Fruit fly (Drosophila melanogaster) whole organism, wandering third instar larva: ENCODE data around the gene Jhbp16.

Experiments used
- Abd-B ChIP-seq: fragments of >200 bp; optimal IDR thresholded peaks from 2 replicates; lab custom pipeline; 2017; ENCODE audit warnings: missing biosample characterization, missing genetic modification characterization
- CrebA ChIP-seq: fragments of 200-800 bp; sonication (Bioruptor generic); optimal IDR thresholded peaks from 2 replicates; lab custom pipeline; 2016; ENCODE audit warnings: missing biosample characterization, mild to moderate bottlenecking, missing genetic modification characterization, borderline replicate concordance
- Dfd ChIP-seq: fragments of >200 bp; optimal IDR thresholded peaks from 2 replicates; lab custom pipeline; 2017; ENCODE audit warnings: missing biosample characterization, missing genetic modification characterization
- Dif ChIP-seq: fragments of 200-275, 200-300 bp; sonication (Bioruptor generic); optimal IDR thresholded peaks from 2 replicates; lab custom pipeline; 2018; ENCODE audit warnings: missing biosample characterization, missing genetic modification characterization; ENCODE audit not compliant: partially characterized antibody
- HLH106 ChIP-seq: fragments of 200-800 bp; optimal IDR thresholded peaks from 3 replicates; lab custom pipeline; 2019; ENCODE audit warnings: missing biosample characterization, mild to moderate bottlenecking, missing genetic modification characterization, moderate library complexity
- Hnf4 ChIP-seq: fragments of 200-800 bp; sonication (Bioruptor generic); optimal IDR thresholded peaks from 2 replicates; lab custom pipeline; 2016; ENCODE audit warnings: missing biosample characterization, mild to moderate bottlenecking, missing genetic modification characterization
- Hr78 ChIP-seq: fragments of >200 bp; optimal IDR thresholded peaks from 2 replicates; lab custom pipeline; 2017; ENCODE audit warnings: missing biosample characterization, missing genetic modification characterization
- Hr83 ChIP-seq: fragments of 200-300 bp; sonication (Bioruptor generic); optimal IDR thresholded peaks from 2 replicates; lab custom pipeline; 2016; ENCODE audit warnings: missing biosample characterization, mild to moderate bottlenecking, missing genetic modification characterization, moderate library complexity; ENCODE audit not compliant: poor library complexity, severe bottlenecking
- Jra ChIP-seq: sonication (Bioruptor generic); optimal IDR thresholded peaks from 2 replicates; lab custom pipeline; 2016; ENCODE audit warnings: missing biosample characterization, missing genetic modification characterization
- Myc ChIP-seq: fragments of >200 bp; optimal IDR thresholded peaks from 2 replicates; lab custom pipeline; 2017
- N ChIP-seq: fragments of >200 bp; optimal IDR thresholded peaks from 2 replicates; lab custom pipeline; 2018; ENCODE audit warnings: missing biosample characterization, missing external identifiers, missing genetic modification characterization
- OdsH ChIP-seq: fragments of 200-800 bp; sonication (Bioruptor generic); optimal IDR thresholded peaks from 2 replicates; lab custom pipeline; 2016; ENCODE audit warnings: missing biosample characterization, mild to moderate bottlenecking, missing genetic modification characterization
- Rel ChIP-seq, 2 experiments: fragments of 200-800 bp; sonication (Bioruptor generic) in 1 of 2; optimal IDR thresholded peaks; 2 replicates in 1 of 2; 3 replicates in 1 of 2; lab custom pipeline; 2016 to 2019; ENCODE audit warnings: mild to moderate bottlenecking in 2 of 2, missing biosample characterization in 2 of 2, missing genetic modification characterization in 2 of 2, moderate library complexity in 1 of 2
- Sp1 ChIP-seq: fragments of 200-800 bp; sonication (Bioruptor generic); optimal IDR thresholded peaks from 3 replicates; lab custom pipeline; 2019; ENCODE audit warnings: missing biosample characterization, mild to moderate bottlenecking, missing genetic modification characterization, moderate library complexity
- br ChIP-seq: fragments of 200-800 bp; sonication (Bioruptor generic); optimal IDR thresholded peaks from 2 replicates; lab custom pipeline; 2016; ENCODE audit warnings: missing biosample characterization, missing genetic modification characterization
- brk ChIP-seq: fragments of 200-800 bp; sonication (Bioruptor generic); optimal IDR thresholded peaks from 2 replicates; lab custom pipeline; 2016; ENCODE audit warnings: missing biosample characterization, mild to moderate bottlenecking, missing genetic modification characterization
- dl ChIP-seq, 2 experiments: fragments of 175-275, 200-275 bp in 1 of 2; fragments of 200-275 bp in 1 of 2; sonication (Bioruptor generic); optimal IDR thresholded peaks; lab custom pipeline; 2018; ENCODE audit warnings: mild to moderate bottlenecking in 2 of 2, missing biosample characterization in 2 of 2, missing genetic modification characterization in 2 of 2, moderate library complexity in 2 of 2; ENCODE audit not compliant: partially characterized antibody in 2 of 2, insufficient read depth in 1 of 2
- dmrt93B ChIP-seq: fragments of 200-800 bp; sonication (Bioruptor generic); optimal IDR thresholded peaks from 2 replicates; lab custom pipeline; 2018; ENCODE audit warnings: missing biosample characterization, mild to moderate bottlenecking, missing genetic modification characterization
- dsf ChIP-seq: sonication (Bioruptor generic); optimal IDR thresholded peaks from 2 replicates; lab custom pipeline; 2016; ENCODE audit warnings: missing biosample characterization, missing genetic modification characterization, borderline replicate concordance
- ey ChIP-seq: fragments of 200-800 bp; sonication (Bioruptor generic); optimal IDR thresholded peaks from 2 replicates; lab custom pipeline; 2016; ENCODE audit warnings: missing biosample characterization, missing genetic modification characterization
- foxo ChIP-seq, 2 experiments: fragments of 200-800 bp; sonication (Bioruptor generic); optimal IDR thresholded peaks; 2 replicates in 1 of 2; 3 replicates in 1 of 2; lab custom pipeline; 2016 to 2017; ENCODE audit warnings: missing biosample characterization in 2 of 2, missing genetic modification characterization in 2 of 2
- fru ChIP-seq: fragments of 200-800 bp; sonication (Bioruptor generic); optimal IDR thresholded peaks from 3 replicates; lab custom pipeline; 2016; ENCODE audit warnings: missing biosample characterization, mild to moderate bottlenecking, missing genetic modification characterization
- h ChIP-seq: fragments of 200-800 bp; sonication (Bioruptor generic); optimal IDR thresholded peaks from 3 replicates; lab custom pipeline; 2016; ENCODE audit warnings: missing biosample characterization, mild to moderate bottlenecking, missing genetic modification characterization
- jim ChIP-seq: fragments of 175-275, 200-325 bp; sonication (Bioruptor generic); optimal IDR thresholded peaks from 2 replicates; lab custom pipeline; 2016; ENCODE audit warnings: missing biosample characterization, mild to moderate bottlenecking, missing genetic modification characterization
- lola ChIP-seq: fragments of >200 bp; optimal IDR thresholded peaks from 2 replicates; lab custom pipeline; 2017; ENCODE audit warnings: missing biosample characterization, missing genetic modification characterization
- pan ChIP-seq: fragments of >200 bp; optimal IDR thresholded peaks from 2 replicates; lab custom pipeline; 2017
- psq ChIP-seq: fragments of 200-800 bp; sonication (Bioruptor generic); optimal IDR thresholded peaks from 3 replicates; lab custom pipeline; 2017; ENCODE audit warnings: missing biosample characterization, mild to moderate bottlenecking, missing genetic modification characterization, moderate library complexity
- rgr ChIP-seq: fragments of 200-800 bp; sonication (Bioruptor generic); optimal IDR thresholded peaks from 3 replicates; lab custom pipeline; 2016; ENCODE audit warnings: missing biosample characterization, mild to moderate bottlenecking, missing genetic modification characterization
- sage ChIP-seq: fragments of 200-800 bp; sonication (Bioruptor generic); optimal IDR thresholded peaks from 2 replicates; lab custom pipeline; 2016; ENCODE audit warnings: missing biosample characterization, mild to moderate bottlenecking, missing genetic modification characterization
- sv ChIP-seq: fragments of 200-800 bp; sonication (Bioruptor generic); optimal IDR thresholded peaks from 3 replicates; lab custom pipeline; 2016; ENCODE audit warnings: missing biosample characterization, missing genetic modification characterization
- usp ChIP-seq: fragments of >200 bp; optimal IDR thresholded peaks from 2 replicates; lab custom pipeline; 2017; ENCODE audit warnings: missing biosample characterization, missing genetic modification characterization
- woc ChIP-seq: sonication (Bioruptor generic); optimal IDR thresholded peaks from 2 replicates; lab custom pipeline; 2016; ENCODE audit warnings: missing biosample characterization, mild to moderate bottlenecking, missing genetic modification characterization

Gene Jhbp16

dm6 chr3R:21652891-21653394, 11.2 kb upstream of the Jhbp16 start:
- TF ChIP-seq lola (no peak), woc (GFP tag; lab: Kevin White, UChicago) (peak; percentile 37), jim (GFP tag; lab: Kevin White, UChicago) (peak; percentile 92), psq (GFP tag; lab: Kevin White, UChicago) (peak; percentile 54), foxo (GFP tag; optimal IDR thresholded peaks at IDR 0.05; lab: Kevin White, UChicago) (peak in 1 of 2 experiments; percentile 10), h (GFP tag; lab: Kevin White, UChicago) (peak; percentile 30), Dif (GFP tag; lab: Kevin White, UChicago) (no peak), rgr (GFP tag; lab: Kevin White, UChicago) (peak; percentile 13), fru (GFP tag; lab: Kevin White, UChicago) (peak; percentile 11), sage (GFP tag; lab: Kevin White, UChicago) (no peak)
- TF ChIP-seq, all 38 proteins: peak for 7

dm6 chr3R:21653434-21653833, 10.8 kb upstream of the Jhbp16 start:
- TF ChIP-seq sv (GFP tag; lab: Kevin White, UChicago) (no peak), N (GFP tag; lab: Kevin White, UChicago) (no peak), rgr (GFP tag; lab: Kevin White, UChicago) (no peak), HLH106 (tag; lab: Kevin White, UChicago) (no peak), psq (GFP tag; lab: Kevin White, UChicago) (peak; percentile 10), sage (GFP tag; lab: Kevin White, UChicago) (no peak)
- TF ChIP-seq, all 38 proteins: peak for 1

- TF ChIP-seq Abd-B (no peak), psq (GFP tag; lab: Kevin White, UChicago) (no peak)
Observed at dm6 chr3R:21654755-21655154, 9.4 kb upstream of the Jhbp16 start.

dm6 chr3R:21655384-21655783, 8.8 kb upstream of the Jhbp16 start:
- TF ChIP-seq pan (lab: Kevin White, UChicago): no peak
- no peak for TF ChIP-seq Rel (GFP tag; optimal IDR thresholded peaks at IDR 0.05; lab: Kevin White, UChicago)
- no peak for TF ChIP-seq Rel (tag; optimal IDR thresholded peaks at IDR 0.05; lab: Kevin White, UChicago)
- TF ChIP-seq fru (GFP tag; lab: Kevin White, UChicago): no peak
- no peak for TF ChIP-seq HLH106 (tag; lab: Kevin White, UChicago)
- TF ChIP-seq lola: no peak
- no peak for TF ChIP-seq usp
- TF ChIP-seq rgr (GFP tag; lab: Kevin White, UChicago): peak; percentile 2
- TF ChIP-seq h (GFP tag; lab: Kevin White, UChicago): peak; percentile 13
- TF ChIP-seq Dfd (GFP tag; lab: Kevin White, UChicago): no peak
- no peak for TF ChIP-seq N (GFP tag; lab: Kevin White, UChicago)
- TF ChIP-seq dl (GFP tag; optimal IDR thresholded peaks at IDR 0.05; lab: Kevin White, UChicago; ENCODE audit: insufficient read depth in 1 of 2, partially characterized antibody in 2 of 2): no peak
- TF ChIP-seq dmrt93B (GFP tag; lab: Kevin White, UChicago): no peak
- TF ChIP-seq Sp1 (GFP tag; lab: Kevin White, UChicago): no peak
- no peak for TF ChIP-seq jim (GFP tag; lab: Kevin White, UChicago)

dm6 chr3R:21656492-21657484, 7.4 kb upstream of the Jhbp16 start:
- TF ChIP-seq psq (GFP tag; lab: Kevin White, UChicago) (peak; percentile 83), rgr (GFP tag; lab: Kevin White, UChicago) (peak; percentile 57), Hnf4 (no peak), ey (GFP tag; lab: Kevin White, UChicago) (peak; percentile 58), Hr83 (GFP tag; lab: Kevin White, UChicago) (peak; percentile 17), Dfd (GFP tag; lab: Kevin White, UChicago) (peak; percentile 41), dmrt93B (GFP tag; lab: Kevin White, UChicago) (peak; percentile 63), OdsH (GFP tag; lab: Kevin White, UChicago) (peak; percentile 71), Jra (GFP tag; lab: Kevin White, UChicago) (no peak), Dif (GFP tag; lab: Kevin White, UChicago) (peak; percentile 33), CrebA (GFP tag; lab: Kevin White, UChicago) (peak; percentile 0), Rel (GFP tag; optimal IDR thresholded peaks at IDR 0.05; lab: Kevin White, UChicago) (no peak), Rel (tag; optimal IDR thresholded peaks at IDR 0.05; lab: Kevin White, UChicago) (no peak), Hr78 (no peak), h (GFP tag; lab: Kevin White, UChicago) (peak; percentile 71), sage (GFP tag; lab: Kevin White, UChicago) (no peak), brk (GFP tag; lab: Kevin White, UChicago) (peak; percentile 48), jim (GFP tag; lab: Kevin White, UChicago) (no peak), dsf (GFP tag; lab: Kevin White, UChicago) (no peak), HLH106 (tag; lab: Kevin White, UChicago) (peak; percentile 49), N (GFP tag; lab: Kevin White, UChicago) (no peak), Sp1 (GFP tag; lab: Kevin White, UChicago) (peak; percentile 65), sv (GFP tag; lab: Kevin White, UChicago) (peak; percentile 31), pan (lab: Kevin White, UChicago) (no peak), dl (GFP tag; optimal IDR thresholded peaks at IDR 0.05; lab: Kevin White, UChicago; ENCODE audit: insufficient read depth in 1 of 2, partially characterized antibody in 2 of 2) (peak in 1 of 2 experiments; percentile 21), usp (no peak), br (GFP tag; lab: Kevin White, UChicago) (peak; percentile 27), Myc (lab: Kevin White, UChicago) (no peak), lola (no peak), foxo (GFP tag; optimal IDR thresholded peaks at IDR 0.05; lab: Kevin White, UChicago) (peak in 1 of 2 experiments; percentile 68), fru (GFP tag; lab: Kevin White, UChicago) (peak; percentile 57)
